Fruit fly (Drosophila melanogaster): ENCODE data around the gene CG31142.

CG31142 gene

dm6 chr3R:23920874-23921539, 8.0 kb upstream of the CG31142 start:
- TF ChIP-seq CG9932 (GFP tag; IDR thresholded peaks at IDR 0.05) (peak; percentile 89), chm (GFP tag; IDR thresholded peaks at IDR 0.05) (peak; percentile 73; the same call in 1 of the 2 replicates), CG12071 (GFP tag; optimal IDR thresholded peaks at IDR 0.05) (peak; percentile 52), Six4 (GFP tag; optimal IDR thresholded peaks at IDR 0.05) (no peak), CG1233 (GFP tag; optimal IDR thresholded peaks at IDR 0.05) (peak; percentile 20), ham (GFP tag; IDR thresholded peaks at IDR 0.05) (no peak; the same call in 1 of the 2 replicates), CG7839 (tag; optimal IDR thresholded peaks at IDR 0.05) (peak; percentile 36), B-H2 (GFP tag; optimal IDR thresholded peaks at IDR 0.05) (peak; percentile 85), sd (tag; optimal IDR thresholded peaks at IDR 0.05) (peak; percentile 46), dpn (GFP tag; optimal IDR thresholded peaks at IDR 0.05) (peak in 1 of 2 experiments; percentile 25), Fer3 (tag; optimal IDR thresholded peaks at IDR 0.05) (peak; percentile 69), CG13287 (GFP tag; IDR thresholded peaks at IDR 0.05; ENCODE audit: partially characterized antibody) (no peak), Fer1 (GFP tag; optimal IDR thresholded peaks at IDR 0.05) (peak; percentile 46), sug (tag; optimal IDR thresholded peaks at IDR 0.05) (peak; percentile 70), Ada2b (GFP tag; IDR thresholded peaks at IDR 0.05) (0 out of 2 replicates have a peak, but pooled peaks have one; percentile 13), CrebB (tag; optimal IDR thresholded peaks at IDR 0.05) (peak; percentile 82), prd (optimal IDR thresholded peaks at IDR 0.05) (no peak), prd (GFP tag; IDR thresholded peaks at IDR 0.05) (0 out of 3 replicates have a peak, but pooled peaks have one; percentile 49), ATbp (GFP tag; optimal IDR thresholded peaks at IDR 0.05) (no peak), CG9215 (GFP tag; IDR thresholded peaks at IDR 0.05) (peak; percentile 40; the same call in 1 of the 2 replicates), chn (GFP tag; optimal IDR thresholded peaks at IDR 0.05) (peak; percentile 34), CG7372 (GFP tag; IDR thresholded peaks at IDR 0.05) (peak; percentile 29; the same call in 1 of the 2 replicates), abd-A (tag; optimal IDR thresholded peaks at IDR 0.05) (peak; percentile 93), CG12769 (tag; optimal IDR thresholded peaks at IDR 0.05) (peak; percentile 94), pan (optimal IDR thresholded peaks at IDR 0.05) (no peak), pan (GFP tag; optimal IDR thresholded peaks at IDR 0.05 in 1 of 2, IDR thresholded peaks at IDR 0.05 in 1 of 2) (peak in 1 of 2 experiments; percentile 38), sob (GFP tag; IDR thresholded peaks at IDR 0.05) (peak; percentile 71), Lim3 (GFP tag; IDR thresholded peaks at IDR 0.05) (no peak), CG8944 (GFP tag; optimal IDR thresholded peaks at IDR 0.05) (peak; percentile 10), zfh2 (GFP tag; optimal IDR thresholded peaks at IDR 0.05) (peak; percentile 74), CG11398 (GFP tag; optimal IDR thresholded peaks at IDR 0.05) (peak; percentile 49), kni (GFP tag; optimal IDR thresholded peaks at IDR 0.05) (peak; percentile 44), Vsx1 (GFP tag; optimal IDR thresholded peaks at IDR 0.05) (peak; percentile 76), Adf1 (GFP tag; IDR thresholded peaks at IDR 0.05) (peak; percentile 60), CG4282 (GFP tag; optimal IDR thresholded peaks at IDR 0.05) (no peak), disco-r (GFP tag; optimal IDR thresholded peaks at IDR 0.05) (no peak), crc (GFP tag; optimal IDR thresholded peaks at IDR 0.05) (peak; percentile 8), jumu (GFP tag; optimal IDR thresholded peaks at IDR 0.05) (peak; percentile 43), ttk (GFP tag; IDR thresholded peaks at IDR 0.05) (peak; percentile 37; the same call in 1 of the 2 replicates), CG8388 (GFP tag; optimal IDR thresholded peaks at IDR 0.05) (no peak), CG11085 (GFP tag; IDR thresholded peaks at IDR 0.05) (peak; percentile 46; the same call in 1 of the 2 replicates), phol (tag; optimal IDR thresholded peaks at IDR 0.05) (peak; percentile 16), vnd (GFP tag; IDR thresholded peaks at IDR 0.05; ENCODE audit: partially characterized antibody) (no peak), CG6765 (GFP tag; optimal IDR thresholded peaks at IDR 0.05) (peak; percentile 40), pita (GFP tag; optimal IDR thresholded peaks at IDR 0.05) (no peak), Mes4 (GFP tag; optimal IDR thresholded peaks at IDR 0.05) (peak; percentile 9), pho (GFP tag; optimal IDR thresholded peaks at IDR 0.05) (peak; percentile 61), lmd (GFP tag; IDR thresholded peaks at IDR 0.05) (peak; percentile 56; the same call in 1 of the 2 replicates), tgo (GFP tag; IDR thresholded peaks at IDR 0.05) (peak; percentile 55), E2f1 (GFP tag; IDR thresholded peaks at IDR 0.05) (peak; percentile 56; the same call in 1 of the 2 replicates)

All from whole organism, embryonic.